Worm (Caenorhabditis elegans): Measurements from ENCODE around the gene clc-5.
A peak's percentile ranks its signal among the peaks of the same experiment; 100 is the strongest.

DNA sequence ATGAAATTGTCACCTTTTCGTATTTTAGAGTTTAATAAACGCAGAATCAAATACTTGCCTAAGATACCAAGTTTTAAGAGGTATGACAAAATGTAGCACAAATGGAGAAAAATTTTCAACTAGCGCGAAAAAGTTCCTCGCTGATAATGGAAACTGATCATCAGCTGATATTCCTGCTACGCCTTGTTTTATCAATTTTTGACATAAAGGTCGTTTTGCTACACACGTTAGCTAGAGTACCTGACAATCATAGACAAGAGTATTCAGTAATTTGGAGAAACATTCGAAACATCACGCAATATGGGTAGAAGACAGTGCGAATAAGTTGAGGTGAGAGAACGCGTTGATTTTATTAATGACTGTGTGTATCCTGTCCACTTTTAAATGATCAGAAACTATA, 12.4 kb downstream of the clc-5 start:
- TF ChIP-seq daf-8 (GFP tag; IDR thresholded peaks at IDR 0.05) (no peak), skn-1 (tag; optimal IDR thresholded peaks at IDR 0.05) (no peak), mxl-3 (GFP tag; optimal IDR thresholded peaks at IDR 0.05) (no peak), unc-130 (GFP tag; optimal IDR thresholded peaks at IDR 0.05) (no peak), F44E2.7 (GFP tag; IDR thresholded peaks at IDR 0.05) (no peak), mes-2 (tag; optimal IDR thresholded peaks at IDR 0.05; ENCODE audit: poor library complexity, severe bottlenecking) (no peak), nhr-77 (tag; optimal IDR thresholded peaks at IDR 0.05) (peak; percentile 7), unc-62 (GFP tag; optimal IDR thresholded peaks at IDR 0.05 in 1 of 2) (no peak), unc-62 (tag; optimal IDR thresholded peaks at IDR 0.05) (no peak), ama-1 (optimal IDR thresholded peaks at IDR 0.05) (no peak), nhr-41 (GFP tag; IDR thresholded peaks at IDR 0.05) (no peak), lin-13 (GFP tag; optimal IDR thresholded peaks at IDR 0.05) (no peak)

Data from whole organism, L4 larva.